Worm (Caenorhabditis elegans) whole organism, L4/young adult: ENCODE measurements around the gene C16C10.2.

ENCODE experiments used
- dao-5 ChIP-seq: sonication (generic microtip); optimal IDR thresholded peaks from 2 replicates; lab custom pipeline; 2016; ENCODE audit warnings: missing genotype, missing genetic modification characterization, moderate library complexity, missing compliant biosample characterization
- him-1 ChIP-seq: sonication (generic microtip); optimal IDR thresholded peaks from 2 replicates; lab custom pipeline; 2016; ENCODE audit warnings: missing genotype, missing genetic modification reagents, missing genetic modification characterization, missing compliant biosample characterization

- no peak for TF ChIP-seq him-1 (tag; lab: Kevin White, UChicago)
- TF ChIP-seq dao-5, result no peak
Measured at ce11 chrIII:4153299-4153698, 25.2 kb downstream of the C16C10.2 start, which contains the start of gene glod-4.
